Fruit fly (Drosophila melanogaster): Measurements from ENCODE around the gene CG42588.

The CG42588 gene

dm6 chr3L:12831290-12831952, 17.4 kb downstream of the CG42588 start (continued):
- peak; percentile 54 for TF ChIP-seq Meics (GFP tag; optimal IDR thresholded peaks at IDR 0.05)
- peak; percentile 9 for TF ChIP-seq fd3F (GFP tag; optimal IDR thresholded peaks at IDR 0.05)
- TF ChIP-seq CG7786 (GFP tag; optimal IDR thresholded peaks at IDR 0.05), result peak; percentile 41
- TF ChIP-seq pho (GFP tag; optimal IDR thresholded peaks at IDR 0.05), result peak; percentile 53
- TF ChIP-seq CG8281 (tag; optimal IDR thresholded peaks at IDR 0.05), result no peak
- TF ChIP-seq MBD-R2 (GFP tag; IDR thresholded peaks at IDR 0.05), result no peak
- peak; percentile 61 for TF ChIP-seq CG14441 (GFP tag; IDR thresholded peaks at IDR 0.05)
- TF ChIP-seq gfzf (GFP tag; optimal IDR thresholded peaks at IDR 0.05), result no peak
- peak; percentile 48 for TF ChIP-seq bcd (GFP tag; optimal IDR thresholded peaks at IDR 0.05)
- 0 out of 2 replicates have a peak, but pooled peaks have one; percentile 16 for TF ChIP-seq HLH3B (GFP tag; IDR thresholded peaks at IDR 0.05)
- TF ChIP-seq gro (GFP tag; optimal IDR thresholded peaks at IDR 0.05), result peak; percentile 41
- no peak; the same call in 1 of the 2 replicates for TF ChIP-seq CG6272 (GFP tag; IDR thresholded peaks at IDR 0.05)
- TF ChIP-seq Nf-YA (GFP tag; IDR thresholded peaks at IDR 0.05), result no peak
- TF ChIP-seq prd (optimal IDR thresholded peaks at IDR 0.05), result no peak
- TF ChIP-seq prd (GFP tag; IDR thresholded peaks at IDR 0.05), result peak; percentile 74; the same call in 2 of the 3 replicates
- TF ChIP-seq wor (GFP tag; IDR thresholded peaks at IDR 0.05), result 0 out of 2 replicates have a peak, but pooled peaks have one; percentile 27
- no peak for TF ChIP-seq klu (GFP tag; IDR thresholded peaks at IDR 0.05)
- no peak for TF ChIP-seq sna (GFP tag; IDR thresholded peaks at IDR 0.05; ENCODE audit: partially characterized antibody)
- peak in 1 of 2 experiments; percentile 39 for TF ChIP-seq Eip74EF (GFP tag; optimal IDR thresholded peaks at IDR 0.05)
- 0 out of 2 replicates have a peak, but pooled peaks have one; percentile 26 for TF ChIP-seq ham (GFP tag; IDR thresholded peaks at IDR 0.05)
- TF ChIP-seq h (optimal IDR thresholded peaks at IDR 0.05), result no peak
- no peak for TF ChIP-seq Sox100B (GFP tag; optimal IDR thresholded peaks at IDR 0.05)
- TF ChIP-seq org-1 (GFP tag; optimal IDR thresholded peaks at IDR 0.05), result peak; percentile 36
- no peak for TF ChIP-seq jumu (GFP tag; optimal IDR thresholded peaks at IDR 0.05)
- no peak for TF ChIP-seq her (GFP tag; optimal IDR thresholded peaks at IDR 0.05)
- TF ChIP-seq Xrp1 (GFP tag; IDR thresholded peaks at IDR 0.05), result peak; percentile 70; the same call in 1 of the 2 replicates
- no peak for TF ChIP-seq BEAF-32 (GFP tag; optimal IDR thresholded peaks at IDR 0.05)
- no peak for TF ChIP-seq Dll (GFP tag; IDR thresholded peaks at IDR 0.05; ENCODE audit: partially characterized antibody)
- peak; percentile 57 for TF ChIP-seq CG13775 (GFP tag; optimal IDR thresholded peaks at IDR 0.05)
- TF ChIP-seq wdn (GFP tag; IDR thresholded peaks at IDR 0.05), result 0 out of 2 replicates have a peak, but pooled peaks have one; percentile 25
- TF ChIP-seq tap (tag; optimal IDR thresholded peaks at IDR 0.05), result peak; percentile 7
- peak; percentile 75 for TF ChIP-seq grau (tag; optimal IDR thresholded peaks at IDR 0.05)
- no peak for TF ChIP-seq Dad (GFP tag; optimal IDR thresholded peaks at IDR 0.05)
- no peak for TF ChIP-seq cato (GFP tag; optimal IDR thresholded peaks at IDR 0.05; ENCODE audit: borderline replicate concordance)
- TF ChIP-seq eyg (GFP tag; optimal IDR thresholded peaks at IDR 0.05), result peak; percentile 18
- no peak for TF ChIP-seq MESR4 (GFP tag; optimal IDR thresholded peaks at IDR 0.05)
- TF ChIP-seq Hr51 (GFP tag; optimal IDR thresholded peaks at IDR 0.05), result peak in 1 of 2 experiments; percentile 79
- TF ChIP-seq Lhr (GFP tag; optimal IDR thresholded peaks at IDR 0.05), result no peak
- peak; percentile 32; the same call in 1 of the 2 replicates for TF ChIP-seq Taf1 (GFP tag; IDR thresholded peaks at IDR 0.05)
- no peak for TF ChIP-seq zen2 (GFP tag; IDR thresholded peaks at IDR 0.05; ENCODE audit: partially characterized antibody)
- peak; percentile 67 for TF ChIP-seq CG2712 (tag; optimal IDR thresholded peaks at IDR 0.05)
- peak; percentile 30 for TF ChIP-seq CG15011 (GFP tag; optimal IDR thresholded peaks at IDR 0.05)
- TF ChIP-seq CG9876 (GFP tag; optimal IDR thresholded peaks at IDR 0.05), result no peak
- peak; percentile 20 for TF ChIP-seq gcm (GFP tag; optimal IDR thresholded peaks at IDR 0.05)
- no peak for TF ChIP-seq CG6175 (GFP tag; IDR thresholded peaks at IDR 0.05)
- TF ChIP-seq tgo (GFP tag; IDR thresholded peaks at IDR 0.05), result peak; percentile 50
- no peak for TF ChIP-seq CG1792 (GFP tag; optimal IDR thresholded peaks at IDR 0.05)
- peak; percentile 41 for TF ChIP-seq Side (GFP tag; optimal IDR thresholded peaks at IDR 0.05)
- no peak for TF ChIP-seq lbe (GFP tag; optimal IDR thresholded peaks at IDR 0.05)
- TF ChIP-seq CG18764 (GFP tag; optimal IDR thresholded peaks at IDR 0.05), result no peak
